Fruit fly (Drosophila melanogaster) whole organism, embryonic: ENCODE measurements around the gene inaE.

Experiments used
- Atf6 ChIP-seq: fragments of 200-800 bp; sonication (Bioruptor generic); IDR thresholded peaks from 2 replicates; pipeline ENCODE4 v1.3.6; 2022; ENCODE audit warnings: missing biosample characterization, missing genetic modification characterization
- BtbVII ChIP-seq: fragments of 200-800 bp; sonication (Bioruptor generic); optimal IDR thresholded peaks from 3 replicates; lab custom pipeline; 2017; ENCODE audit warnings: missing biosample characterization, mild to moderate bottlenecking, missing genetic modification characterization
- C15 ChIP-seq: fragments of 200-800 bp; sonication (Bioruptor generic); IDR thresholded peaks from 3 replicates; pipeline ENCODE4 v1.3.6; 2022; ENCODE audit warnings: missing biosample characterization, missing genetic modification characterization
- CG1024 ChIP-seq: fragments of 200-800 bp; sonication (Bioruptor generic); IDR thresholded peaks from 2 replicates; pipeline ENCODE4 v1.3.6; 2022; ENCODE audit warnings: missing biosample characterization, missing genetic modification characterization
- CG11504 ChIP-seq: fragments of 200-800 bp; sonication (Bioruptor generic); optimal IDR thresholded peaks from 3 replicates; lab custom pipeline; 2019; ENCODE audit warnings: missing biosample characterization, mild to moderate bottlenecking, missing genetic modification characterization, moderate library complexity
- CG11723 ChIP-seq: fragments of 200-800 bp; sonication (Bioruptor generic); optimal IDR thresholded peaks from 2 replicates; lab custom pipeline; 2017; ENCODE audit warnings: missing biosample characterization, mild to moderate bottlenecking, missing genetic modification characterization
- CG12659 ChIP-seq: fragments of 200-800 bp; sonication (Bioruptor generic); optimal IDR thresholded peaks from 3 replicates; lab custom pipeline; 2017; ENCODE audit warnings: mild to moderate bottlenecking, missing biosample characterization, missing genetic modification reagents, missing genetic modification characterization
- CG12744 ChIP-seq: fragments of 200-800 bp; sonication (Bioruptor generic); optimal IDR thresholded peaks from 2 replicates; lab custom pipeline; 2016; ENCODE audit warnings: missing biosample characterization, missing genetic modification characterization
- CG14014 ChIP-seq: fragments of 200-800 bp; sonication (Bioruptor generic); IDR thresholded peaks from 2 replicates; pipeline ENCODE4 v1.3.6; 2022; ENCODE audit warnings: missing biosample characterization, missing genetic modification characterization
- CG15601 ChIP-seq: fragments of 200-800 bp; sonication (Bioruptor generic); optimal IDR thresholded peaks from 3 replicates; lab custom pipeline; 2019; ENCODE audit warnings: missing biosample characterization, mild to moderate bottlenecking, missing genetic modification characterization, moderate library complexity
- CG2712 ChIP-seq: fragments of 200-800 bp; optimal IDR thresholded peaks from 3 replicates; lab custom pipeline; 2019; ENCODE audit warnings: missing biosample characterization, mild to moderate bottlenecking, missing genetic modification characterization, moderate library complexity
- CG30020 ChIP-seq: fragments of 200-800 bp; optimal IDR thresholded peaks from 2 replicates; lab custom pipeline; 2019; ENCODE audit warnings: missing biosample characterization, mild to moderate bottlenecking, missing genetic modification characterization, moderate library complexity
- CG32532 ChIP-seq: fragments of 200-800 bp; sonication (Bioruptor generic); IDR thresholded peaks from 2 replicates; pipeline ENCODE4 v1.3.6; 2022; ENCODE audit warnings: missing biosample characterization, missing genetic modification characterization
- CG3847 ChIP-seq: fragments of 200-800 bp; sonication (Bioruptor generic); IDR thresholded peaks from 2 replicates; pipeline ENCODE4 v1.3.6; 2022; ENCODE audit warnings: missing biosample characterization, missing genetic modification characterization
- CG4360 ChIP-seq: fragments of 200-800 bp; sonication (Bioruptor generic); IDR thresholded peaks from 2 replicates; pipeline ENCODE4 v1.3.6; 2022; ENCODE audit warnings: missing biosample characterization, missing genetic modification characterization
- CG4424 ChIP-seq: fragments of 200-800 bp; sonication (Bioruptor generic); optimal IDR thresholded peaks from 3 replicates; lab custom pipeline; 2016; ENCODE audit warnings: missing biosample characterization, missing genetic modification characterization
- CG6791 ChIP-seq: fragments of 200-800 bp; sonication (Bioruptor generic); IDR thresholded peaks from 3 replicates; pipeline ENCODE4 v1.3.6; 2022; ENCODE audit warnings: missing biosample characterization, missing genetic modification characterization; ENCODE audit not compliant: partially characterized antibody
- CG7839 ChIP-seq: fragments of 200-800 bp; sonication (Bioruptor generic); optimal IDR thresholded peaks from 3 replicates; lab custom pipeline; 2018; ENCODE audit warnings: missing biosample characterization, mild to moderate bottlenecking, missing genetic modification characterization, moderate library complexity
- CG7987 ChIP-seq: fragments of 200-800 bp; sonication (Bioruptor generic); optimal IDR thresholded peaks from 2 replicates; lab custom pipeline; 2018; ENCODE audit warnings: missing biosample characterization, mild to moderate bottlenecking, missing genetic modification characterization, moderate library complexity
- D19A ChIP-seq: fragments of 200-800 bp; optimal IDR thresholded peaks from 3 replicates; lab custom pipeline; 2019; ENCODE audit warnings: missing biosample characterization, mild to moderate bottlenecking, missing genetic modification characterization, moderate library complexity
- Dp ChIP-seq: fragments of 200-800 bp; sonication (Bioruptor generic); optimal IDR thresholded peaks from 2 replicates; lab custom pipeline; 2018; ENCODE audit warnings: missing biosample characterization, mild to moderate bottlenecking, missing genetic modification characterization, moderate library complexity
- E2f1 ChIP-seq: fragments of 200-800 bp; sonication (Bioruptor generic); IDR thresholded peaks from 2 replicates; pipeline ENCODE4 v1.3.6; 2022; ENCODE audit warnings: missing biosample characterization, missing genetic modification characterization
- E2f2 ChIP-seq: fragments of 200-800 bp; sonication (Bioruptor generic); IDR thresholded peaks from 2 replicates; pipeline ENCODE4 v1.3.6; 2022; ENCODE audit warnings: missing biosample characterization, missing genetic modification characterization
- Ets65A ChIP-seq: fragments of 200-800 bp; sonication (Bioruptor generic); peaks from one replicate; lab custom pipeline; 2016; ENCODE audit warnings: missing biosample characterization, missing genetic modification characterization
- Ets97D ChIP-seq: fragments of 200-800 bp; sonication (Bioruptor generic); optimal IDR thresholded peaks from 3 replicates; lab custom pipeline; 2016; ENCODE audit warnings: missing biosample characterization, missing genetic modification characterization
- Fer1 ChIP-seq: fragments of 200-800 bp; sonication (Bioruptor generic); optimal IDR thresholded peaks from 2 replicates; lab custom pipeline; 2017; ENCODE audit warnings: missing biosample characterization, mild to moderate bottlenecking, missing genetic modification characterization
- HmgZ ChIP-seq: fragments of 200-800 bp; sonication (Bioruptor generic); optimal IDR thresholded peaks from 2 replicates; lab custom pipeline; 2018; ENCODE audit warnings: missing biosample characterization, mild to moderate bottlenecking, missing genetic modification characterization
- Mrtf ChIP-seq: fragments of 200-800 bp; sonication (Bioruptor generic); IDR thresholded peaks from 3 replicates; pipeline ENCODE4 v1.3.6; 2022; ENCODE audit warnings: missing biosample characterization, missing genetic modification characterization
- Scr ChIP-seq: fragments of 200-800 bp; sonication (Bioruptor generic); IDR thresholded peaks from 2 replicates; pipeline ENCODE4 v1.3.6; 2022; ENCODE audit warnings: missing biosample characterization, missing genetic modification characterization; ENCODE audit not compliant: partially characterized antibody
- Sin3A ChIP-seq: fragments of >200 bp; optimal IDR thresholded peaks from 2 replicates; lab custom pipeline; 2018
- Sry-δ ChIP-seq: fragments of 200-800 bp; sonication (Bioruptor generic); optimal IDR thresholded peaks from 2 replicates; lab custom pipeline; 2016; ENCODE audit warnings: missing biosample characterization, missing genetic modification characterization
- Stat92E ChIP-seq, 3 experiments: fragments of >200 bp in 2 of 3; fragments of 200-800 bp in 1 of 3; sonication (Bioruptor generic) in 1 of 3; optimal IDR thresholded peaks; 2 replicates each; lab custom pipeline; 2017 to 2019; ENCODE audit warnings: missing biosample characterization in 3 of 3, missing genetic modification characterization in 3 of 3, mild to moderate bottlenecking in 1 of 3, moderate library complexity in 1 of 3
- YL-1 ChIP-seq: fragments of 200-800 bp; sonication (Bioruptor generic); optimal IDR thresholded peaks from 3 replicates; lab custom pipeline; 2017; ENCODE audit warnings: missing biosample characterization, mild to moderate bottlenecking, missing genetic modification characterization
- ara ChIP-seq: fragments of 200-800 bp; sonication (Bioruptor generic); IDR thresholded peaks from 2 replicates; pipeline ENCODE4 v1.3.6; 2022; ENCODE audit warnings: missing biosample characterization, missing genetic modification characterization
- br ChIP-seq: fragments of >200 bp; optimal IDR thresholded peaks from 2 replicates; lab custom pipeline; 2017
- btn ChIP-seq: fragments of 200-800 bp; sonication (Bioruptor generic); optimal IDR thresholded peaks from 2 replicates; lab custom pipeline; 2016; ENCODE audit warnings: missing biosample characterization, missing genetic modification characterization
- fd102C ChIP-seq: fragments of 200-800 bp; sonication (Bioruptor generic); optimal IDR thresholded peaks from 2 replicates; lab custom pipeline; 2018; ENCODE audit warnings: missing biosample characterization, mild to moderate bottlenecking, missing genetic modification characterization, moderate library complexity
- gro ChIP-seq: fragments of 200-800 bp; sonication (Bioruptor generic); optimal IDR thresholded peaks from 2 replicates; lab custom pipeline; 2016; ENCODE audit warnings: missing biosample characterization, missing genetic modification characterization
- hkb ChIP-seq, 2 experiments: fragments of 200-800 bp in 1 of 2; fragments of >200 bp in 1 of 2; sonication (Bioruptor generic) in 1 of 2; IDR thresholded peaks in 1 of 2; optimal IDR thresholded peaks in 1 of 2; 2 replicates each; pipeline versions ENCODE4 v1.3.6 to Lab custom; 2017 to 2022; ENCODE audit warnings: missing biosample characterization in 1 of 2, missing genetic modification characterization in 1 of 2
- ken ChIP-seq: fragments of 200-800 bp; sonication (Bioruptor generic); IDR thresholded peaks from 3 replicates; pipeline ENCODE4 v1.3.6; 2022; ENCODE audit warnings: missing biosample characterization, missing genetic modification characterization
- klu ChIP-seq: fragments of 200-800 bp; sonication (Bioruptor generic); IDR thresholded peaks from 2 replicates; pipeline ENCODE4 v1.3.6; 2022; ENCODE audit warnings: missing biosample characterization, missing genetic modification characterization
- lola ChIP-seq, 3 experiments: fragments of >200 bp in 2 of 3; fragments of 200-800 bp in 1 of 3; sonication (Bioruptor generic) in 1 of 3; optimal IDR thresholded peaks; 2 replicates each; lab custom pipeline; 2017 to 2019; ENCODE audit warnings: missing biosample characterization in 3 of 3, missing genetic modification characterization in 3 of 3, mild to moderate bottlenecking in 1 of 3, moderate library complexity in 1 of 3
- maf-S ChIP-seq: fragments of 200-800 bp; sonication (Bioruptor generic); optimal IDR thresholded peaks from 2 replicates; lab custom pipeline; 2016; ENCODE audit warnings: missing biosample characterization, missing genetic modification characterization
- nom ChIP-seq: fragments of 200-800 bp; sonication (Bioruptor generic); optimal IDR thresholded peaks from 2 replicates; lab custom pipeline; 2017; ENCODE audit warnings: missing biosample characterization, missing genetic modification characterization, mild to moderate bottlenecking, moderate library complexity, missing genetic modification reagents
- phol ChIP-seq: fragments of 200-800 bp; sonication (Bioruptor generic); optimal IDR thresholded peaks from 3 replicates; lab custom pipeline; 2018; ENCODE audit warnings: missing biosample characterization, mild to moderate bottlenecking, missing genetic modification characterization, moderate library complexity
- ssp ChIP-seq: fragments of 200-800 bp; sonication (Bioruptor generic); IDR thresholded peaks from 2 replicates; pipeline ENCODE4 v1.3.6; 2022; ENCODE audit warnings: missing biosample characterization, missing genetic modification characterization
- stwl ChIP-seq: fragments of 200-800 bp; sonication (Bioruptor generic); optimal IDR thresholded peaks from 3 replicates; lab custom pipeline; 2018; ENCODE audit warnings: missing biosample characterization, mild to moderate bottlenecking, missing genetic modification characterization, moderate library complexity
- sug ChIP-seq: fragments of 200-800 bp; optimal IDR thresholded peaks from 2 replicates; lab custom pipeline; 2019; ENCODE audit warnings: missing biosample characterization, mild to moderate bottlenecking, missing genetic modification characterization, moderate library complexity
- ttk ChIP-seq: fragments of 200-800 bp; sonication (Bioruptor generic); IDR thresholded peaks from 2 replicates; pipeline ENCODE4 v2.1.2; 2022; ENCODE audit warnings: missing biosample characterization, missing genetic modification characterization
- usp ChIP-seq: fragments of >200 bp; optimal IDR thresholded peaks from 2 replicates; lab custom pipeline; 2017; ENCODE audit warnings: missing biosample characterization, missing genetic modification characterization

inaE gene

DNA sequence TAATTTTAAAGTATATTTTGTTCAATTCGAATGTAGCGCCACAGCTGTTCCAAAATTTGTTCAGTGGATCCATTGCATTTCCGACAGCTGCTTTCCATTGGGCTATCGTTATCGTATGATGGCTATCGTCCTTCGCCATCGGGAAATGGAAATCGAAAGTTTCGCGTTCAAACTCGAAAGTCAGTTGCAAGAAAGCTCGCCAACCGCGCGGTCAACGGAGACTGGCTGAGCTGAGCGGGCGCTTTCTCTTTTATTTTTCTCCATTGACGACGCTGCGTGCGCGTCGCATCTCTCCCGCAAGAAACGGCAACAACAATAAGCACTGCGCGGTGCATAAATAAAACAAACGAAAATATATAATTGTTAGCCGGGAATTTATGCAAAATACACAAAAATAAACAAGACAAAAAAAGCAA, at the start of gene inaE (continued):
- TF ChIP-seq ara (GFP tag; lab: Robert Waterston, UW) (peak; percentile 30; the same call in 1 of the 2 replicates), C15 (no peak), Sry-δ (GFP tag; lab: Kevin White, UChicago) (peak; percentile 43), CG7987 (GFP tag; lab: Kevin White, UChicago) (peak; percentile 24), Ets65A (peak; percentile 58), CG7839 (tag; lab: Kevin White, UChicago) (peak; percentile 22), phol (tag; lab: Kevin White, UChicago) (peak; percentile 26), CG12659 (GFP tag; lab: Kevin White, UChicago) (peak; percentile 46), usp (GFP tag; lab: Kevin White, UChicago) (no peak), HmgZ (tag; lab: Kevin White, UChicago) (peak; percentile 26), ttk (no peak), CG4424 (GFP tag; lab: Kevin White, UChicago) (no peak), CG30020 (tag; lab: Kevin White, UChicago) (peak; percentile 72), CG11504 (peak; percentile 16), fd102C (GFP tag; lab: Kevin White, UChicago) (no peak), Sin3A (lab: Kevin White, UChicago) (peak; percentile 0), Ets97D (GFP tag; lab: Kevin White, UChicago) (peak; percentile 64), E2f1 (GFP tag; lab: Robert Waterston, UW) (no peak), hkb (optimal IDR thresholded peaks at IDR 0.05; lab: Kevin White, UChicago) (no peak), hkb (GFP tag; IDR thresholded peaks at IDR 0.05; lab: Robert Waterston, UW) (0 out of 2 replicates have a peak, but pooled peaks have one; percentile 32), BtbVII (GFP tag; lab: Kevin White, UChicago) (peak; percentile 43), lola (GFP tag; optimal IDR thresholded peaks at IDR 0.05; lab: Kevin White, UChicago) (peak in 1 of 3 experiments; percentile 79), Fer1 (GFP tag; lab: Kevin White, UChicago) (peak; percentile 36), br (no peak), Atf6 (GFP tag; lab: Robert Waterston, UW) (peak; percentile 37; the same call in 1 of the 2 replicates), CG15601 (tag; lab: Kevin White, UChicago) (peak; percentile 21), E2f2 (peak; percentile 92), klu (GFP tag; lab: Robert Waterston, UW) (no peak), CG14014 (0 out of 2 replicates have a peak, but pooled peaks have one; percentile 15), Dp (peak; percentile 84), sug (tag; lab: Kevin White, UChicago) (peak; percentile 3), CG4360 (GFP tag; lab: Robert Waterston, UW) (peak; percentile 38; the same call in 1 of the 2 replicates), Mrtf (GFP tag; lab: Robert Waterston, UW) (no peak), gro (GFP tag; lab: Kevin White, UChicago) (peak; percentile 38), CG3847 (GFP tag; lab: Robert Waterston, UW) (0 out of 2 replicates have a peak, but pooled peaks have one; percentile 22), btn (GFP tag; lab: Kevin White, UChicago) (no peak), CG11723 (peak; percentile 6), CG6791 (GFP tag; lab: Robert Waterston, UW) (peak; percentile 73), Stat92E (GFP tag; optimal IDR thresholded peaks at IDR 0.05; lab: Kevin White, UChicago) (peak in 1 of 3 experiments; percentile 63), maf-S (no peak), CG32532 (0 out of 2 replicates have a peak, but pooled peaks have one; percentile 14), YL-1 (GFP tag; lab: Kevin White, UChicago) (peak; percentile 4), CG2712 (tag; lab: Kevin White, UChicago) (peak; percentile 33), Scr (GFP tag; lab: Robert Waterston, UW) (peak; percentile 41), stwl (tag; lab: Kevin White, UChicago) (peak; percentile 69), ken (GFP tag; lab: Robert Waterston, UW) (no peak), CG12744 (GFP tag; lab: Kevin White, UChicago) (peak; percentile 16), CG1024 (GFP tag; lab: Robert Waterston, UW) (peak; percentile 45; the same call in 1 of the 2 replicates), nom (GFP tag; lab: Kevin White, UChicago) (peak; percentile 23), D19A (peak; percentile 3), ssp (GFP tag; lab: Robert Waterston, UW) (peak; percentile 96)
